Worm (Caenorhabditis elegans): ENCODE data around the gene srt-54.

- TF ChIP-seq mab-5 (tag; optimal IDR thresholded peaks at IDR 0.05) = peak; percentile 16
- TF ChIP-seq hlh-1 (tag; optimal IDR thresholded peaks at IDR 0.05) = no peak
- no peak for TF ChIP-seq lin-13 (tag; optimal IDR thresholded peaks at IDR 0.05)
- TF ChIP-seq nhr-28 (tag; optimal IDR thresholded peaks at IDR 0.05) = no peak
- no peak for TF ChIP-seq M03D4.4 (tag; optimal IDR thresholded peaks at IDR 0.05)
- TF ChIP-seq ceh-39 (tag; optimal IDR thresholded peaks at IDR 0.05) = peak; percentile 41
- TF ChIP-seq nhr-12 (tag; optimal IDR thresholded peaks at IDR 0.05) = no peak
- TF ChIP-seq pha-4 (tag; optimal IDR thresholded peaks at IDR 0.05) = no peak
- TF ChIP-seq mls-2 (tag; optimal IDR thresholded peaks at IDR 0.05) = no peak
- TF ChIP-seq nhr-237 (tag; optimal IDR thresholded peaks at IDR 0.05) = peak; percentile 34
Observed at ce11 chrII:97992-98763, 18.8 kb upstream of the srt-54 start, which contains the start of the genes luc-7L3 and sftb-6.
